Worm (Caenorhabditis elegans) whole organism, mixed stage, embryonic: ENCODE data around the gene sma-5.

Source experiments
- blmp-1 ChIP-seq: fragments of 150-350 bp; optimal IDR thresholded peaks from 2 replicates; lab custom pipeline; 2014; ENCODE audit warnings: missing biosample characterization, missing genetic modification characterization
- elt-1 ChIP-seq: sonication (generic microtip); optimal IDR thresholded peaks from 2 replicates; lab custom pipeline; 2017; ENCODE audit warnings: missing genetic modification characterization, mild to moderate bottlenecking, missing compliant biosample characterization, antibody characterized with exemption, moderate library complexity, borderline replicate concordance; ENCODE audit not compliant: insufficient read depth
- elt-3 ChIP-seq: fragments of 150-350 bp; optimal IDR thresholded peaks from 2 replicates; lab custom pipeline; 2014; ENCODE audit warnings: missing biosample characterization, missing genetic modification characterization
- flh-1 ChIP-seq: fragments of 200-800 bp; sonication (Bioruptor generic); optimal IDR thresholded peaks from 2 replicates; lab custom pipeline; 2018; ENCODE audit warnings: mild to moderate bottlenecking, missing genetic modification characterization, moderate library complexity, missing compliant biosample characterization
- mep-1 ChIP-seq: fragments of 150-350 bp; optimal IDR thresholded peaks from 2 replicates; lab custom pipeline; 2017; ENCODE audit warnings: missing biosample characterization, missing genetic modification reagents, missing genetic modification characterization, inconsistent platforms
- mls-2 ChIP-seq: sonication (generic microtip); optimal IDR thresholded peaks from 2 replicates; lab custom pipeline; 2016; ENCODE audit warnings: mild to moderate bottlenecking, missing genetic modification characterization, moderate library complexity, missing compliant biosample characterization
- nhr-76 ChIP-seq: sonication (generic microtip); optimal IDR thresholded peaks from 2 replicates; lab custom pipeline; 2017; ENCODE audit warnings: missing biosample characterization, missing genetic modification characterization

DNA sequence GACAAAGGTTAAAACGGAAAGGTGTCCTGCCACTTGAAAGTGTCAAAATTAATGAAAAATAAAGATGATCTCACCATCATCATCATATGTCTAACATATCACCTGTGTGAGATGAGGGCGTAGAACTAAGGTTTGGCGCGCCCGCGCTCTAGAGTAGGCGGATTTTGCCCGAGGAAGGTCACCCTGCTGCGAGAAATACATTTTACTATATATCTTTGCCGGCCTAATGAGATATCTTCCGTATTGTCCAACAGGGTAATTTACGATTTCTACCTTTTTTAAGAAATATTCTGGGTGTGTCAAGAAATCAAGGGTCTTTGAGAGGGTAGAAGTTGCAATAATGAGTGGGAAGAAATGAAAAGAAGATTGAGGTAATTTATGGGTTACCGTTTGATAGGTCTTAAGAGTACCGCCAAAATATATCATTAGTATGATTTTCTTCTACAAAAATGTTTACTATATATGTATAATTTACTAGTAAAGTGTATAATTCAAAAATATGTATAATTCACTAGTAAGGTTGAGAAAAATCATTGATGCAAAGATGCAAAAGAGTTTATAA, 2.6 kb upstream of the sma-5 start:
- TF ChIP-seq elt-3 (tag; lab: Kevin White, UChicago) (no peak), mep-1 (no peak), nhr-76 (no peak), mls-2 (no peak), flh-1 (GFP tag; lab: Kevin White, UChicago) (no peak), blmp-1 (tag; lab: Kevin White, UChicago) (no peak), elt-1 (tag; lab: Kevin White, UChicago) (no peak)
